Worm (Caenorhabditis elegans): ENCODE results near the gene ZC477.2.

The ZC477.2 gene

DNA sequence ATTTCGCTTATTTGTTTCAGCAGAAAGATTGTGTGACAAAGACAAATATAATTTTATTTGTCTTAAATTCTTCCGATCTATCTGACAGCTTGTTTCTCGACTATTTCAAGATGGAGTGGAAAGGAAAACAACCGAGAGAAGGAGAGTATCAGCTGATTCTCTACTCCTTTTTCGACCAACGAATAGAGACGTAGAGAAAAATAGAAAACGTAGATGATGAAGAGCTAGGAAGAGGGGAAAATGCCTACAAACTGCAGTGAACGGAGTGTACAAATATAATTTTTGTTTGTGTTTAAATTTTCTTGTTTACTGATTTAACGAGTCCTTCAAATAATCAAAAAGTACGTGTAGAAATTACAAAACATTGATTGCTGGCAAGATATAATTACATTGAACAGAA is 39.7 kb downstream of the ZC477.2 start:
- TF ChIP-seq daf-8 (GFP tag; IDR thresholded peaks at IDR 0.05) (no peak), tag-97 (GFP tag; IDR thresholded peaks at IDR 0.05) (no peak), rbr-2 (tag; optimal IDR thresholded peaks at IDR 0.05) (peak; percentile 13), nhr-28 (tag; optimal IDR thresholded peaks at IDR 0.05) (peak; percentile 57), lsy-2 (tag; optimal IDR thresholded peaks at IDR 0.05) (peak in 1 of 2 experiments; percentile 64), daf-19 (GFP tag; conservative IDR thresholded peaks at IDR 0.05) (no peak), zip-2 (tag; optimal IDR thresholded peaks at IDR 0.05) (no peak), fkh-10 (GFP tag; optimal IDR thresholded peaks at IDR 0.05) (peak; percentile 15), daf-16 (GFP tag; optimal IDR thresholded peaks at IDR 0.05) (no peak), daf-16 (tag; optimal IDR thresholded peaks at IDR 0.05) (peak; percentile 75), hlh-30 (tag; optimal IDR thresholded peaks at IDR 0.05; ENCODE audit: insufficient read depth) (peak; percentile 73), lin-38 (GFP tag; IDR thresholded peaks at IDR 0.05) (peak; percentile 29; the same call in 1 of the 2 replicates), hlh-11 (tag; optimal IDR thresholded peaks at IDR 0.05) (peak; percentile 69), ZK337.2 (GFP tag; IDR thresholded peaks at IDR 0.05) (no peak), mes-2 (tag; optimal IDR thresholded peaks at IDR 0.05; ENCODE audit: poor library complexity, severe bottlenecking) (peak; percentile 6), mep-1 (tag; optimal IDR thresholded peaks at IDR 0.05) (peak; percentile 38), dve-1 (tag; optimal IDR thresholded peaks at IDR 0.05; ENCODE audit: insufficient read depth) (peak; percentile 25), dmd-9 (GFP tag; IDR thresholded peaks at IDR 0.05) (no peak), F37D6.2 (tag; optimal IDR thresholded peaks at IDR 0.05) (no peak), nhr-77 (tag; optimal IDR thresholded peaks at IDR 0.05) (peak; percentile 6)

DNA sequence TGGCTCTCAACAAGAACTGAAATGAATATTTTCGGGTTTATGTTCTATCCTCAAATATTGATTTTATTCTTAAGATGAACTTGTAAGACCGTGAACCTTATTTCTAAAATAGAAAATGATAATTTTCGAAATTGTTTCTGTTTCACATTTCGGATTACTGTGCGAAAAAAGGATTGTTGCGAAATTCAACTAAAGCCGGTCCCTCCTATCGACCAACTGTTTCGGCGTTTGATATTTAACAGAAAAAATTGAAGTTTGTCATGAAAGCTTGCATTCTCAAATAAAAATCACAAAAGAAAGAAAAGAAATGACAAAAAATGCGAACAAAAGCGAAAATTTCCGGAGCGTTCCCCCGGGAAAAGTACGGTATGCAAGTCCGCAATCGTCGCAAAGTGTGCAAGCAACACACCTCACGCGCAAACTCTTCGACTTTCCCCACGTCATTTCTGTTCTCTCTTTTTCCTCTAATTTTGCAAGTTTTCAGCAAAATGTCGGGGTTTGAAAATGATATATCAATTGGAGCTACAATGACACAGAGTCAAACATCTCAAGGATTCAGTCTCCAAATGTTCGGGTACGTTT is 41.1 kb downstream of the ZC477.2 start, which contains the start of gene C34D4.4:
Gene C34D4.4 (plus strand): TSS at position 342 of the 582 bp plus-strand sequence.
- TF ChIP-seq T20F7.1 (GFP tag; optimal IDR thresholded peaks at IDR 0.05), result no peak
- TF ChIP-seq dmd-6 (GFP tag; IDR thresholded peaks at IDR 0.05), result 0 out of 2 replicates have a peak, but pooled peaks have one; percentile 15
- TF ChIP-seq dpl-1 (GFP tag; optimal IDR thresholded peaks at IDR 0.05), result peak; percentile 58
- peak; percentile 1 for TF ChIP-seq hlh-30 (tag; optimal IDR thresholded peaks at IDR 0.05; ENCODE audit: insufficient read depth)
- 0 out of 2 replicates have a peak, but pooled peaks have one; percentile 37 for TF ChIP-seq arid-1 (GFP tag; conservative IDR thresholded peaks at IDR 0.05)
- peak; percentile 5 for TF ChIP-seq nhr-28 (tag; optimal IDR thresholded peaks at IDR 0.05)
- no peak for TF ChIP-seq spr-1 (tag; optimal IDR thresholded peaks at IDR 0.05)
- TF ChIP-seq dmd-9 (GFP tag; IDR thresholded peaks at IDR 0.05), result no peak
- no peak for TF ChIP-seq pha-4 (GFP tag; IDR thresholded peaks at IDR 0.05)
- peak; percentile 13 for TF ChIP-seq pha-4 (tag; optimal IDR thresholded peaks at IDR 0.05)
- peak; percentile 27 for TF ChIP-seq lin-13 (GFP tag; optimal IDR thresholded peaks at IDR 0.05)
- TF ChIP-seq ama-1 (optimal IDR thresholded peaks at IDR 0.05), result peak; percentile 46
- TF ChIP-seq hlh-11 (tag; optimal IDR thresholded peaks at IDR 0.05), result peak; percentile 25
- peak; percentile 41 for TF ChIP-seq mep-1 (tag; optimal IDR thresholded peaks at IDR 0.05)
- no peak for TF ChIP-seq ctbp-1 (GFP tag; IDR thresholded peaks at IDR 0.05)
- peak; percentile 44 to 96 for TF ChIP-seq lsy-2 (tag; optimal IDR thresholded peaks at IDR 0.05)
- peak; percentile 56 for TF ChIP-seq aha-1 (tag)
- no peak for TF ChIP-seq zfp-3 (GFP tag; conservative IDR thresholded peaks at IDR 0.05)
- peak; percentile 52 for TF ChIP-seq mes-2 (tag; optimal IDR thresholded peaks at IDR 0.05; ENCODE audit: poor library complexity, severe bottlenecking)
- no peak for TF ChIP-seq daf-16 (GFP tag; optimal IDR thresholded peaks at IDR 0.05)
- peak; percentile 10 for TF ChIP-seq daf-16 (tag; optimal IDR thresholded peaks at IDR 0.05)

- TF ChIP-seq lin-13 (GFP tag; optimal IDR thresholded peaks at IDR 0.05), result no peak
- no peak for TF ChIP-seq snpc-1.2 (GFP tag; IDR thresholded peaks at IDR 0.05)
- TF ChIP-seq ceh-28 (tag; optimal IDR thresholded peaks at IDR 0.05), result no peak
- TF ChIP-seq daf-19 (GFP tag; conservative IDR thresholded peaks at IDR 0.05), result no peak
- TF ChIP-seq nhr-41 (GFP tag; IDR thresholded peaks at IDR 0.05), result no peak
- no peak for TF ChIP-seq nhr-42 (GFP tag; IDR thresholded peaks at IDR 0.05)
- TF ChIP-seq Y48G9A.11 (GFP tag; IDR thresholded peaks at IDR 0.05), result no peak
- no peak for TF ChIP-seq daf-16 (GFP tag; optimal IDR thresholded peaks at IDR 0.05)
- TF ChIP-seq daf-16 (tag; optimal IDR thresholded peaks at IDR 0.05), result no peak
- no peak for TF ChIP-seq dmd-6 (GFP tag; IDR thresholded peaks at IDR 0.05)
- no peak for TF ChIP-seq attf-4 (tag; optimal IDR thresholded peaks at IDR 0.05)
Measured at ce11 chrIV:7152409-7152808, 44.4 kb downstream of the ZC477.2 start, which contains the start of gene col-113. Gene col-113, minus strand, starts transcription at chrIV:7152509.
